Fruit fly (Drosophila melanogaster): ENCODE data around the gene CG10336.
A peak's percentile ranks its signal among the peaks of the same experiment; 100 is the strongest.

The CG10336 gene

DNA sequence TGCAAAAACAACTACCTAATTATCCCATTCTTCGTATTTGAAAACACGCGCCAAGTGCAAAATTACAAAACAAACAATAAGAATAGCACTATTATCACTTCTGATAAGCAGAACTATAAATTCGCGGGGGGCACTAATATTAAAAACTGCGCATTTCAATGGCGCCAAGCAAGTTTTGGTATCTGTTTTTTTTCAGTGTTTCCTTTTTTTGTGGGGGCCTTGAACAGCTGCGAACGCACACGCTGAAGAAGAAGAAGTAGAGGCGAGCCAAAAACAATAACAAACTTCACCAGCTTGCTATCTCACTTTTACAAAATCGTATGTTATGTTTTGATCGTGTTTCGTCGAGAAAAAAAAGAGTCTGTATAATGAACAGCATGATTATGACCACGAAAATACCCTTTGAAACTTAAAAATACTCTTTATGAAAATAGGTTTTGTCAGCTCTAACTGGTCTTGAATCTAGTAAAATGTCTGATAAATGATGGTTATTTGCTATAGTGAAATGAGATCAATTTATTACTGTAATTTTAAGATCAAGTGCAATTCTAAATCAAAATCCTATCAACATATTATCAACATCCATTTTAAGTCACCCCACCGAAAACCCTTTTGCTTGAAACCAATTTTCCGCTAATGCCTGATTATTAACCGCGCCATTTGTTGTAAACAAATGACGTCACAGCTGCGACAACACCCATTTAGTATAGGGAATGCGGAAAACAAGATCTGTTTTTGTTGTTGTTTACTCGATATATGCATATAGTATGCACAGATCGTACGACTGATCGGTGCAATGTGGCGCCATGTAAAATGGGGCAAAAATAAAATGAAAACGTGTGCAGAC, 4.8 kb downstream of the CG10336 start (continued):
- no peak for TF ChIP-seq Lhr (GFP tag; optimal IDR thresholded peaks at IDR 0.05)
- no peak for TF ChIP-seq CG1529 (GFP tag; optimal IDR thresholded peaks at IDR 0.05)
- TF ChIP-seq ind (GFP tag; optimal IDR thresholded peaks at IDR 0.05), result peak; percentile 66
- TF ChIP-seq CG4854 (GFP tag; optimal IDR thresholded peaks at IDR 0.05), result peak; percentile 22
- TF ChIP-seq zfh2 (GFP tag; optimal IDR thresholded peaks at IDR 0.05), result peak; percentile 58
- TF ChIP-seq CG10366 (GFP tag; IDR thresholded peaks at IDR 0.05), result peak; percentile 68
- TF ChIP-seq CG1792 (GFP tag; optimal IDR thresholded peaks at IDR 0.05), result no peak
- peak; percentile 74 for TF ChIP-seq Antp (GFP tag; optimal IDR thresholded peaks at IDR 0.05)
- no peak for TF ChIP-seq eyg (GFP tag; optimal IDR thresholded peaks at IDR 0.05)
- TF ChIP-seq pho (GFP tag; optimal IDR thresholded peaks at IDR 0.05), result peak; percentile 15
- no peak for TF ChIP-seq lov (optimal IDR thresholded peaks at IDR 0.05)
- 0 out of 3 replicates have a peak, but pooled peaks have one; percentile 31 for TF ChIP-seq lov (GFP tag; IDR thresholded peaks at IDR 0.05)
- TF ChIP-seq bcd (GFP tag; optimal IDR thresholded peaks at IDR 0.05), result peak; percentile 39
- no peak for TF ChIP-seq dimm (GFP tag; IDR thresholded peaks at IDR 0.05)
- TF ChIP-seq Eip74EF (GFP tag; optimal IDR thresholded peaks at IDR 0.05), result peak in 1 of 2 experiments; percentile 94
- TF ChIP-seq slbo (GFP tag; IDR thresholded peaks at IDR 0.05), result peak; percentile 73
- peak; percentile 61 for TF ChIP-seq Dip3 (GFP tag; optimal IDR thresholded peaks at IDR 0.05)
- peak; percentile 9 for TF ChIP-seq CG11504 (tag; optimal IDR thresholded peaks at IDR 0.05)
- peak; percentile 45; the same call in 1 of the 3 replicates for TF ChIP-seq CG34422 (GFP tag; IDR thresholded peaks at IDR 0.05)
- peak; percentile 70; the same call in 1 of the 2 replicates for TF ChIP-seq CG16779 (GFP tag; IDR thresholded peaks at IDR 0.05)
- peak; percentile 14 for TF ChIP-seq Ssrp (tag; optimal IDR thresholded peaks at IDR 0.05)
- peak; percentile 35 for TF ChIP-seq CG31388 (GFP tag; optimal IDR thresholded peaks at IDR 0.05)
- TF ChIP-seq CG11093 (GFP tag; IDR thresholded peaks at IDR 0.05), result 0 out of 3 replicates have a peak, but pooled peaks have one; percentile 37
- TF ChIP-seq CG2120 (GFP tag; optimal IDR thresholded peaks at IDR 0.05), result peak; percentile 65
- peak; percentile 62 to 65 for TF ChIP-seq Pdp1 (GFP tag; optimal IDR thresholded peaks at IDR 0.05)
- no peak; the same call in 2 of the 3 replicates for TF ChIP-seq CG14050 (GFP tag; IDR thresholded peaks at IDR 0.05)
- peak; percentile 40 for TF ChIP-seq Myb (GFP tag; optimal IDR thresholded peaks at IDR 0.05)
- no peak for TF ChIP-seq inv (GFP tag; IDR thresholded peaks at IDR 0.05; ENCODE audit: partially characterized antibody)
- peak; percentile 58 for TF ChIP-seq CG12219 (GFP tag; optimal IDR thresholded peaks at IDR 0.05)
- TF ChIP-seq NK7.1 (GFP tag; optimal IDR thresholded peaks at IDR 0.05), result peak; percentile 41
- TF ChIP-seq Xbp1 (GFP tag; optimal IDR thresholded peaks at IDR 0.05), result peak; percentile 70
- 0 out of 3 replicates have a peak, but pooled peaks have one; percentile 62 for TF ChIP-seq ase (GFP tag; IDR thresholded peaks at IDR 0.05)
- peak; percentile 45; the same call in 1 of the 2 replicates for TF ChIP-seq Atf6 (GFP tag; IDR thresholded peaks at IDR 0.05)
- peak; percentile 73; the same call in 1 of the 2 replicates for TF ChIP-seq E2f2 (GFP tag; IDR thresholded peaks at IDR 0.05)
- 0 out of 2 replicates have a peak, but pooled peaks have one; percentile 13 for TF ChIP-seq CG3847 (GFP tag; IDR thresholded peaks at IDR 0.05)
- no peak for TF ChIP-seq stwl (tag; optimal IDR thresholded peaks at IDR 0.05)
- TF ChIP-seq CG8290 (GFP tag; optimal IDR thresholded peaks at IDR 0.05), result peak; percentile 24
- TF ChIP-seq CG8290 (tag; optimal IDR thresholded peaks at IDR 0.05), result peak in 1 of 2 experiments; percentile 60
- peak; percentile 70; the same call in 2 of the 4 replicates for TF ChIP-seq chinmo (GFP tag; IDR thresholded peaks at IDR 0.05; ENCODE audit: partially characterized antibody)
- TF ChIP-seq CG6654 (GFP tag; optimal IDR thresholded peaks at IDR 0.05), result no peak
- peak; percentile 60 for TF ChIP-seq CG8924 (tag; optimal IDR thresholded peaks at IDR 0.05)
- TF ChIP-seq CG33213 (GFP tag; optimal IDR thresholded peaks at IDR 0.05), result peak; percentile 44
- no peak for TF ChIP-seq Doc3 (GFP tag; IDR thresholded peaks at IDR 0.05; ENCODE audit: partially characterized antibody)
- TF ChIP-seq BtbVII (GFP tag; optimal IDR thresholded peaks at IDR 0.05), result peak; percentile 27
- peak; percentile 79 for TF ChIP-seq Nf-YA (GFP tag; IDR thresholded peaks at IDR 0.05)
- no peak for TF ChIP-seq ash1 (GFP tag; optimal IDR thresholded peaks at IDR 0.05)
- TF ChIP-seq Bteb2 (GFP tag; optimal IDR thresholded peaks at IDR 0.05), result peak; percentile 58
- no peak for TF ChIP-seq hkb (optimal IDR thresholded peaks at IDR 0.05)
- TF ChIP-seq hkb (GFP tag; IDR thresholded peaks at IDR 0.05), result peak; percentile 67
